Fruit fly (Drosophila melanogaster) whole organism, embryonic: ENCODE measurements around the gene gdl.

ENCODE experiments used
- HHEX ChIP-seq: fragments of 200-800 bp; sonication (Bioruptor generic); optimal IDR thresholded peaks from 3 replicates; lab custom pipeline; 2017; ENCODE audit warnings: missing biosample characterization, mild to moderate bottlenecking, missing genetic modification characterization, missing genetic modification reagents
- NC2β ChIP-seq: fragments of 200-800 bp; sonication (Bioruptor generic); optimal IDR thresholded peaks from 2 replicates; lab custom pipeline; 2016; ENCODE audit warnings: missing biosample characterization, missing genetic modification characterization
- corto ChIP-seq: fragments of 200-800 bp; sonication (Bioruptor generic); optimal IDR thresholded peaks from 2 replicates; lab custom pipeline; 2016; ENCODE audit warnings: missing biosample characterization, mild to moderate bottlenecking, missing genetic modification characterization, moderate library complexity
- fd64A ChIP-seq: fragments of 200-800 bp; sonication (Bioruptor generic); optimal IDR thresholded peaks from 3 replicates; lab custom pipeline; 2018; ENCODE audit warnings: missing biosample characterization, mild to moderate bottlenecking, missing genetic modification characterization

dm6 chr3L:15509398-15509797 is at the start of gene gdl, which contains the start of gene gdl-ORF39:
- TF ChIP-seq HHEX (GFP tag; lab: Kevin White, UChicago) (no peak), corto (GFP tag; lab: Kevin White, UChicago) (no peak), fd64A (no peak), NC2β (GFP tag; lab: Kevin White, UChicago) (no peak)
